Worm (Caenorhabditis elegans) whole organism, L1 larva: ENCODE measurements around the gene vps-11.

Experiments used
- alr-1 ChIP-seq: fragments of 200-800 bp; sonication (Bioruptor generic); optimal IDR thresholded peaks from 2 replicates; lab custom pipeline; 2018; ENCODE audit warnings: borderline replicate concordance, mild to moderate bottlenecking, missing genetic modification characterization, missing compliant biosample characterization
- fkh-8 ChIP-seq: sonication (generic microtip); optimal IDR thresholded peaks from 2 replicates; lab custom pipeline; 2016; ENCODE audit warnings: mild to moderate bottlenecking, missing genetic modification characterization, missing compliant biosample characterization
- lin-39 ChIP-seq: fragments of 150-350 bp; optimal IDR thresholded peaks from 2 replicates; lab custom pipeline; 2014; ENCODE audit warnings: missing biosample characterization, missing genetic modification reagents, missing genetic modification characterization
- lsy-2 ChIP-seq, 2 experiments: fragments of 150-350 bp; optimal IDR thresholded peaks; 2 replicates each; lab custom pipeline; 2014; ENCODE audit warnings: missing biosample characterization in 2 of 2, missing genetic modification characterization in 2 of 2
- nhr-12 ChIP-seq: sonication (generic microtip); optimal IDR thresholded peaks from 2 replicates; lab custom pipeline; 2017; ENCODE audit warnings: missing biosample characterization, missing genetic modification characterization
- nhr-71 ChIP-seq: sonication (generic microtip); optimal IDR thresholded peaks from 2 replicates; lab custom pipeline; 2016; ENCODE audit warnings: mild to moderate bottlenecking, missing genetic modification characterization, moderate library complexity, missing compliant biosample characterization
- pag-3 ChIP-seq: sonication (generic microtip); optimal IDR thresholded peaks from 2 replicates; lab custom pipeline; 2017; ENCODE audit warnings: missing genetic modification characterization, mild to moderate bottlenecking, missing compliant biosample characterization, antibody characterized with exemption, borderline replicate concordance; ENCODE audit not compliant: insufficient read depth
- skn-1 ChIP-seq: fragments of 150-350 bp; optimal IDR thresholded peaks from 2 replicates; lab custom pipeline; 2014; ENCODE audit warnings: missing biosample characterization, missing genetic modification characterization
- unc-62 ChIP-seq: fragments of 150-350 bp; optimal IDR thresholded peaks from 2 replicates; lab custom pipeline; 2014; ENCODE audit warnings: missing biosample characterization, missing genetic modification reagents, missing genetic modification characterization

- TF ChIP-seq nhr-71 = no peak
- no peak for TF ChIP-seq lsy-2 (tag; optimal IDR thresholded peaks at IDR 0.05; lab: Kevin White, UChicago)
- no peak for TF ChIP-seq pag-3 (tag; lab: Kevin White, UChicago)
- TF ChIP-seq alr-1 (tag; lab: Kevin White, UChicago) = no peak
- no peak for TF ChIP-seq lin-39 (tag; lab: Kevin White, UChicago)
- TF ChIP-seq nhr-12 (tag; lab: Kevin White, UChicago) = no peak
- TF ChIP-seq skn-1 (tag; lab: Kevin White, UChicago) = no peak
- TF ChIP-seq fkh-8 (tag; lab: Kevin White, UChicago) = no peak
- TF ChIP-seq unc-62 (GFP tag; lab: Kevin White, UChicago) = no peak
Observed at ce11 chrII:10761653-10762052, 31.6 kb downstream of the vps-11 start.
